Worm (Caenorhabditis elegans): Measurements from ENCODE around the gene C35A5.6.

Gene C35A5.6

DNA sequence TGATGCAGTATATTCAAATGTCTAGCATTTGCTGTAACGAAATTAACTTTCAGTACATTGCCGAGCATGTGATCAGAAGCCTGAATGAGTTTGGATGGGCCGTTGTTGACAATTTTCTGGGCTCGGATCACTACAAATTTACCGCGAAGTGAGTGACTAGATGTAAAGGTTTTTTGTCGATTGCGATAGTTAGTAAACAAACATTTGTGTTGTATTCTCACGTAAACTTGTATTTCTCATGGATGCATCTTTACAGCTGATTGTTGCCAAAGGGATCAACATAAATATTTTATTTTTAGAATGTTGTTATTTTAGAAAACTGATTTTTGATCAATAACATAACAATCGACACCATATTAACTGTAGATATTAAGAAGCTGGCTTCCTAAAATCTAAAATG is 34.9 kb upstream of the C35A5.6 start:
- no peak for TF ChIP-seq nhr-25 (tag; optimal IDR thresholded peaks at IDR 0.05; ENCODE audit: borderline replicate concordance, insufficient read depth)
- TF ChIP-seq daf-16 (GFP tag; optimal IDR thresholded peaks at IDR 0.05): peak in 1 of 2 experiments; percentile 76
- no peak for TF ChIP-seq daf-16 (tag; optimal IDR thresholded peaks at IDR 0.05)
- TF ChIP-seq pha-4 (GFP tag; IDR thresholded peaks at IDR 0.05): no peak
- TF ChIP-seq pha-4 (tag; optimal IDR thresholded peaks at IDR 0.05): peak; percentile 51
- TF ChIP-seq aha-1 (tag): peak; percentile 37
- TF ChIP-seq hif-1 (tag; optimal IDR thresholded peaks at IDR 0.05): peak; percentile 48 to 87
- TF ChIP-seq unc-39 (tag; optimal IDR thresholded peaks at IDR 0.05): no peak
- 0 out of 2 replicates have a peak, but pooled peaks have one; percentile 12 for TF ChIP-seq T26A8.4 (GFP tag; IDR thresholded peaks at IDR 0.05)
- TF ChIP-seq ama-1 (optimal IDR thresholded peaks at IDR 0.05): peak; percentile 25

DNA sequence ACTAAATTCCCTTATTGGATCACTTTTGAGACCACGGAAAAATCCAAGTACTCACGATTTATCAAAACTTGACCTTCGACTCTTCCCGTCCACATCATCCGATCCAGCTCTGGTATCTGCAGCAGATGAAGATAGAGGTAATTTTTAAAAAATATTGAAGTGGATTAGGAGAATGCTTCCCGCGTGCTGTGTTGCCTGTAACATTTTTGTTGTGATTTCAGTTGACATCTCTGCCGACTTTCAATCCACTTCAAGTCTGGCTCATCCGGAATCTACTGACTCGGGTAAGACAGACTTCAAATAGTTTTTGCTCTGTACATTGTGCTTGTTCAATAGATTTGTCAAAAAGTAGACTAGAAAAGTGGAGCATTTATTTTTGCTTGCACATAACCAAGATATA is 33.5 kb upstream of the C35A5.6 start:
- TF ChIP-seq aha-1 (tag) (peak; percentile 96), ama-1 (optimal IDR thresholded peaks at IDR 0.05) (peak; percentile 66), dve-1 (tag; optimal IDR thresholded peaks at IDR 0.05; ENCODE audit: insufficient read depth) (no peak), ztf-7 (tag; optimal IDR thresholded peaks at IDR 0.05) (no peak), ztf-11 (tag; optimal IDR thresholded peaks at IDR 0.05) (no peak)

DNA sequence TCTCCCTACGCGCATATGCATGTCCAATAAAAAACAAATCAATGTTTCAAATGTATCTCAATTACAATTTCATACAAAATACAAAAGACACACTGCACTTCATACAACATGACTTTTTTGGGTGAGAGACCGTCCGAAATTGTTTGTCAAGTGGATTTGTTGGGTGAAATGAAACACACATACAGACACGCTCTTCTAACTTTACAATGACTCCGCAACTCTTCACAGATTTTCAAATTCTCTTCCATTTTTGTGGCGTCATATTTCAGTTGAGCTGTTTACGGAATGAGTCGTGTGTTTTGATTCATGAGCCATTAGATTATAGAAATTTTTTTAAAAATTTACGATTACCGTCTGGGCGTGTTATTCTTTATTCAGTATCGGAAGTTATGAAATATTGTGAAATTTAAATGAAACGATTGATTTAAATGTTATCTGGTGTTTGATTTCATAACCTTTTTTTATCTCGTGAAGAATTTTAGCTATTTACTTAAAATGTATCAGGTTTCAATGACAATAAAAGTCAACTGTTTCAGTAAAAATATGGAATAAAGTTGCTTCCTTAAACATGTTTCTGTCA is 32.0 kb upstream of the C35A5.6 start:
- TF ChIP-seq zip-2 (tag; optimal IDR thresholded peaks at IDR 0.05) (peak; percentile 86), ama-1 (optimal IDR thresholded peaks at IDR 0.05) (peak; percentile 93), hlh-30 (tag; optimal IDR thresholded peaks at IDR 0.05; ENCODE audit: insufficient read depth) (peak; percentile 6), F49E8.2 (tag; optimal IDR thresholded peaks at IDR 0.05; ENCODE audit: borderline replicate concordance) (no peak), hif-1 (tag; optimal IDR thresholded peaks at IDR 0.05) (peak in 1 of 2 experiments; percentile 23), zfp-2 (tag; optimal IDR thresholded peaks at IDR 0.05) (no peak), mep-1 (tag; optimal IDR thresholded peaks at IDR 0.05) (peak; percentile 56), nhr-28 (tag; optimal IDR thresholded peaks at IDR 0.05) (peak; percentile 20), saeg-2 (GFP tag; IDR thresholded peaks at IDR 0.05) (no peak), lsy-2 (tag; optimal IDR thresholded peaks at IDR 0.05) (peak in 1 of 2 experiments; percentile 20), aha-1 (tag) (peak; percentile 89), dmd-8 (GFP tag; IDR thresholded peaks at IDR 0.05) (no peak)

DNA sequence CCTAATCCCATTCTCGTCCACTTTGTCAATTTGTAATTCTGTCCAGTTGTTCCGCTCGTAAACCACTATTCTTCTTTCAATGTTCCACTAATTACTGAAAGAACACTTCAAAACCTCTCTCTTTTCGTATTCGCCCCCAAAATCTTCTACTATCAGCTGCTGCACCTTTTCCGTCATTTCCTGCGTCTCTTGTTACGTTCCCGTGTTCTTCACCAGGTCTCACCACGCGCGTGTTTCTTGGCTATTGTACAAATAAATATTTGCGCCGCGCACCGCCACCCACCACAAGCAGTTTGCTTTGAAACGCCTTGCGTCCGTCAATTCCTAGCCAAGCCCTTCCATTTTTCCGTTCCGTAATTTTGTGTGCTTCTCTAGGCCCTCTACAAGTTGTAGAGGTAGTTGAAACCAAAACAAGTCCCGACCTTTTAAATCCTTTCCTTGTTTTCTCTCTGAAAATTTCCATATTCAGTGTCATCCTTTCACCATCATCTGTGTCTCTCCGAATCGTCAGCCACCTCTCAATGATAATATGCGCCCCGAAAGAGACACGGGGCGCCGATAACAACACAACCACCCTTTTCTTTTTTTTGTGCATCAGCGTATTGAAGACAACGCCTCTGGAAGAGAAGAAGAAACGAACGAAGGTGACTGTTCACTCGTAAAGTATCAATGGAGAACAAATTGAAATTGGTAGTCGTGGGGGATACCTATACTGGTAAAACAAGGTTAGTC is 30.7 kb upstream of the C35A5.6 start, which contains the start of the genes crp-1 and Y32F6B.9:
TSS of gene crp-1 (plus strand) at position 468 of the 732 bp plus-strand sequence.
TSS of gene Y32F6B.9 (plus strand) at position 603 of the 732 bp plus-strand sequence.
- TF ChIP-seq mdl-1 (tag; optimal IDR thresholded peaks at IDR 0.05) (peak in 1 of 2 experiments; percentile 17), aha-1 (tag) (peak; percentile 95), unc-62 (GFP tag; optimal IDR thresholded peaks at IDR 0.05 in 1 of 2) (peak in 1 of 2 experiments; percentile 23), unc-62 (tag; optimal IDR thresholded peaks at IDR 0.05) (no peak), hlh-11 (tag; optimal IDR thresholded peaks at IDR 0.05) (peak; percentile 54), hif-1 (tag; optimal IDR thresholded peaks at IDR 0.05) (peak in 1 of 2 experiments; percentile 13), pqm-1 (tag; optimal IDR thresholded peaks at IDR 0.05) (peak; percentile 60), dmd-6 (GFP tag; IDR thresholded peaks at IDR 0.05) (peak; percentile 41; the same call in 1 of the 2 replicates), daf-16 (GFP tag; optimal IDR thresholded peaks at IDR 0.05) (no peak), daf-16 (tag; optimal IDR thresholded peaks at IDR 0.05) (peak; percentile 44), egl-43 (GFP tag; IDR thresholded peaks at IDR 0.05) (no peak), hlh-30 (tag; optimal IDR thresholded peaks at IDR 0.05; ENCODE audit: insufficient read depth) (peak; percentile 49), nhr-28 (tag; optimal IDR thresholded peaks at IDR 0.05) (peak; percentile 40), F10B5.3 (tag; optimal IDR thresholded peaks at IDR 0.05) (no peak), ztf-7 (tag; optimal IDR thresholded peaks at IDR 0.05) (no peak)

DNA sequence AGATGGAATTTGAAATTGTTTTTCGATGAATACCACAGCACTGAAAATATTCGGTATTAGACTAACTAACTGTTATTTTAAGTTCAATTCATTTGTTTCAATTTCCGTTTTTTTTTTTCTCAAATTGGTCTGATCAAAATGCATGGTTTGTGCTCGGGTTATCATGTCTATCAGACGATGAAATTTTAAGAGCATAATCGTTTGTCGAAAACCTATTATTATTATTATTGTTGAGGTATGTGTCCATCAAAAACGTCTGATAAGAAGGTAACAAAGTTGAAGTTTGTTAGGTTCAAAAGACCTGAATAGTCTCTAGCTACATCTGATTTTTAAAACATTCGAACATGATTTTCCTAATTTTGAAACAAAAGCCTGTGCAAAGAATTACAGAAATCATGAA is 24.9 kb upstream of the C35A5.6 start:
- TF ChIP-seq mxl-2 (GFP tag; conservative IDR thresholded peaks at IDR 0.05) (no peak), lim-7 (GFP tag; IDR thresholded peaks at IDR 0.05) (no peak), pqm-1 (tag; optimal IDR thresholded peaks at IDR 0.05) (peak; percentile 91), nhr-111 (GFP tag; optimal IDR thresholded peaks at IDR 0.05) (no peak), attf-4 (tag; optimal IDR thresholded peaks at IDR 0.05) (no peak), dmd-6 (GFP tag; IDR thresholded peaks at IDR 0.05) (peak; percentile 93), nhr-102 (tag; optimal IDR thresholded peaks at IDR 0.05) (peak; percentile 19), nhr-28 (tag; optimal IDR thresholded peaks at IDR 0.05) (peak; percentile 79), dve-1 (tag; optimal IDR thresholded peaks at IDR 0.05; ENCODE audit: insufficient read depth) (peak; percentile 55), unc-130 (GFP tag; optimal IDR thresholded peaks at IDR 0.05) (no peak), php-3 (GFP tag; IDR thresholded peaks at IDR 0.05) (peak; percentile 81), pha-4 (GFP tag; IDR thresholded peaks at IDR 0.05) (peak; percentile 23; the same call in 1 of the 2 replicates), pha-4 (tag; optimal IDR thresholded peaks at IDR 0.05) (no peak), nhr-48 (tag; optimal IDR thresholded peaks at IDR 0.05) (peak; percentile 2), tra-1 (GFP tag; IDR thresholded peaks at IDR 0.05) (0 out of 2 replicates have a peak, but pooled peaks have one; percentile 26), daf-16 (GFP tag; optimal IDR thresholded peaks at IDR 0.05) (no peak), daf-16 (tag; optimal IDR thresholded peaks at IDR 0.05) (peak; percentile 73), set-16 (GFP tag; IDR thresholded peaks at IDR 0.05) (no peak)
